Worm (Caenorhabditis elegans): ENCODE results near the gene nhl-3.

Gene nhl-3

DNA sequence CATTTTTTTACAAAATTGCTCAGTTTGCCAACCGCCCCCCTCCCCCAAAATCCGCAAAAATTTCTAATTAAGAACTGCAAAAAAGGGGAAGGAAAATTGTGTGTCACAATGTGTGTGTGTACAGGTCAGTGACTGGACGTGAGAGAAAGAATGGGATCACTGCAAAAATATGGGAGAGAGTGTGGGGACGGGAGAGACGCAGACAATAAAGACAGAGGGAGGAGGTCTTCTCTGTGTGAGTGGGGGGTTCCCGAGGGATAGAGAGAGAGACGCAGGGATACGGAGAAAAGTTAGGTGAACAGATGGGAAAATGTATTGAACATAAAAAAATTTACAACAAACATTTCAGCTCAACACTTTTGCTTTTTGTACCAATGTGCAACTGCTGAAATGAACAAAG, 24.0 kb upstream of the nhl-3 start (continued):
- TF ChIP-seq swsn-7 (tag; optimal IDR thresholded peaks at IDR 0.05) (peak; percentile 60), ces-1 (GFP tag; optimal IDR thresholded peaks at IDR 0.05) (no peak), nhr-11 (tag; optimal IDR thresholded peaks at IDR 0.05) (no peak), fkh-10 (GFP tag; optimal IDR thresholded peaks at IDR 0.05) (no peak), elt-2 (tag; optimal IDR thresholded peaks at IDR 0.05) (no peak), fkh-4 (tag; optimal IDR thresholded peaks at IDR 0.05; ENCODE audit: borderline replicate concordance) (no peak), nhr-84 (tag; optimal IDR thresholded peaks at IDR 0.05) (no peak), lsy-2 (tag; optimal IDR thresholded peaks at IDR 0.05) (peak in 1 of 2 experiments; percentile 59), dpl-1 (GFP tag; optimal IDR thresholded peaks at IDR 0.05) (peak; percentile 15 to 46 (median 44)), sox-4 (tag; optimal IDR thresholded peaks at IDR 0.05) (no peak), lin-15B (tag; optimal IDR thresholded peaks at IDR 0.05) (no peak), rnt-1 (tag; optimal IDR thresholded peaks at IDR 0.05) (peak; percentile 71), ceh-90 (tag; optimal IDR thresholded peaks at IDR 0.05) (no peak), unc-62 (GFP tag; optimal IDR thresholded peaks at IDR 0.05) (no peak), nhr-71 (tag; optimal IDR thresholded peaks at IDR 0.05) (peak; percentile 77), F16B12.6 (tag; optimal IDR thresholded peaks at IDR 0.05) (peak; percentile 36), snu-23 (GFP tag; optimal IDR thresholded peaks at IDR 0.05) (peak; percentile 79), sptf-1 (tag; optimal IDR thresholded peaks at IDR 0.05) (no peak), grh-1 (GFP tag; IDR thresholded peaks at IDR 0.05) (peak; percentile 57; the same call in 1 of the 2 replicates), lin-39 (tag; optimal IDR thresholded peaks at IDR 0.05) (no peak), vab-15 (tag; optimal IDR thresholded peaks at IDR 0.05) (no peak), mdl-1 (tag; optimal IDR thresholded peaks at IDR 0.05) (peak in 1 of 2 experiments; percentile 52), egl-13 (tag; optimal IDR thresholded peaks at IDR 0.05) (no peak), ama-1 (optimal IDR thresholded peaks at IDR 0.05) (no peak), ceh-82 (tag; optimal IDR thresholded peaks at IDR 0.05) (no peak), C16A3.4 (tag; optimal IDR thresholded peaks at IDR 0.05) (no peak), elt-3 (tag; optimal IDR thresholded peaks at IDR 0.05) (peak in 2 of 6 experiments; percentile 20 to 51), mep-1 (tag; optimal IDR thresholded peaks at IDR 0.05) (peak; percentile 64), nhr-47 (tag; optimal IDR thresholded peaks at IDR 0.05) (no peak), C04F5.9 (tag; optimal IDR thresholded peaks at IDR 0.05) (no peak), lin-14 (GFP tag; optimal IDR thresholded peaks at IDR 0.05) (peak; percentile 90), unc-86 (tag; optimal IDR thresholded peaks at IDR 0.05) (no peak), nhr-77 (tag; optimal IDR thresholded peaks at IDR 0.05) (peak; percentile 38), nhr-28 (tag; optimal IDR thresholded peaks at IDR 0.05) (no peak), aha-1 (tag; optimal IDR thresholded peaks at IDR 0.05) (no peak), nhr-19 (GFP tag; conservative IDR thresholded peaks at IDR 0.05) (peak; percentile 49; the same call in 1 of the 2 replicates), ceh-63 (GFP tag; optimal IDR thresholded peaks at IDR 0.05) (no peak), zag-1 (tag; optimal IDR thresholded peaks at IDR 0.05) (no peak), jun-1 (tag; optimal IDR thresholded peaks at IDR 0.05) (no peak), C34B4.2 (tag; optimal IDR thresholded peaks at IDR 0.05) (no peak), irx-1 (tag; optimal IDR thresholded peaks at IDR 0.05) (no peak), ceh-8 (GFP tag; optimal IDR thresholded peaks at IDR 0.05) (no peak), egl-27 (tag; optimal IDR thresholded peaks at IDR 0.05) (no peak), nhr-90 (tag; optimal IDR thresholded peaks at IDR 0.05; ENCODE audit: poor library complexity) (peak; percentile 59), nhr-237 (tag; optimal IDR thresholded peaks at IDR 0.05) (no peak), mab-9 (GFP tag; IDR thresholded peaks at IDR 0.05) (no peak), nhr-20 (tag; optimal IDR thresholded peaks at IDR 0.05) (peak; percentile 63), unc-130 (tag; optimal IDR thresholded peaks at IDR 0.05) (no peak), isw-1 (GFP tag; IDR thresholded peaks at IDR 0.05) (no peak), fos-1 (tag; optimal IDR thresholded peaks at IDR 0.05) (no peak), alr-1 (tag; optimal IDR thresholded peaks at IDR 0.05; ENCODE audit: borderline replicate concordance) (no peak), unc-98 (GFP tag; IDR thresholded peaks at IDR 0.05) (peak; percentile 41; the same call in 1 of the 2 replicates), dsc-1 (tag; optimal IDR thresholded peaks at IDR 0.05) (peak; percentile 56), blmp-1 (tag; optimal IDR thresholded peaks at IDR 0.05) (peak; percentile 69)
